Fruit fly (Drosophila melanogaster): ENCODE data around the gene CG42779.

dm6 chr3R:17149080-17149746 lies 27.8 kb downstream of the CG42779 start, which contains the start of the genes m-cup and Det:
- TF ChIP-seq CG8478 (optimal IDR thresholded peaks at IDR 0.05) (no peak), pan (optimal IDR thresholded peaks at IDR 0.05) (no peak), psq (optimal IDR thresholded peaks at IDR 0.05) (no peak), usp (GFP tag; optimal IDR thresholded peaks at IDR 0.05) (no peak), Dll (optimal IDR thresholded peaks at IDR 0.05) (no peak)

Measured in whole organism.